Worm (Caenorhabditis elegans) whole organism, L4 larva: Measurements from ENCODE around the gene crh-2.

Experiments
- R02D3.7 ChIP-seq: fragments of 150-350 bp; sonication (generic microtip); optimal IDR thresholded peaks from 3 replicates; lab custom pipeline; 2014; ENCODE audit warnings: missing biosample characterization, missing genetic modification characterization
- ZK546.5 ChIP-seq, 2 experiments: sonication (generic microtip); optimal IDR thresholded peaks; 2 replicates each; lab custom pipeline; 2017; ENCODE audit warnings: missing biosample characterization in 2 of 2, missing genetic modification characterization in 2 of 2
- ceh-82 ChIP-seq: sonication (generic microtip); optimal IDR thresholded peaks from 2 replicates; lab custom pipeline; 2017; ENCODE audit warnings: missing biosample characterization, missing genetic modification characterization
- lin-13 ChIP-seq: fragments of 150-350 bp; optimal IDR thresholded peaks from 2 replicates; lab custom pipeline; 2014; ENCODE audit warnings: missing biosample characterization, missing genetic modification reagents, missing genetic modification characterization
- lsy-2 ChIP-seq, 2 experiments: fragments of 150-350 bp in 1 of 2; sonication (generic microtip) in 1 of 2; optimal IDR thresholded peaks; 2 replicates each; lab custom pipeline; 2014 to 2017; ENCODE audit warnings: missing biosample characterization in 2 of 2, missing genetic modification characterization in 2 of 2
- mxl-2 ChIP-seq: fragments of 200-800 bp; sonication (Bioruptor generic); conservative IDR thresholded peaks from 2 replicates; pipeline ENCODE4 v1.3.6; 2022; ENCODE audit warnings: missing genetic modification reagents, missing genetic modification characterization, missing compliant biosample characterization
- pqm-1 ChIP-seq: sonication (generic microtip); optimal IDR thresholded peaks from 2 replicates; lab custom pipeline; 2017; ENCODE audit warnings: missing biosample characterization, missing genetic modification characterization

DNA sequence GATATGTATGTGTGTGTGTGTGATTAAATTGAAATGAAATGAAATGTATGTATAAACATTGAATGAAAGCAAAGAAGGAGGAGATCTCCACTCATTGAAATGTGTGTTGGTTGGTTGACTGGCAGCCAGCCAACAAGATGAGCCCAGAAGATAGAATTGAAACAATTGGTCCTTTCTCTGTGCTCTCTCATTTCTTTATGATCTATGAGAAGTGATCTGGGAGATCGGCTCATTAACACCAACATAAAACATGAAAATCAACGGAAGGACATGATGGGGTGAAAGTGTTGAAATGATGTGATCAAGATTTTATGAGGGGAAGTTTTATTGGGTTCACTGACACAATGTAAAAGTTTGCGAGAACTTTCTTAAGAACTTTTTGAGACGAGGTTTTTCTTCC lies 35.5 kb upstream of the crh-2 start:
- TF ChIP-seq ceh-82 (tag; lab: Kevin White, UChicago) (no peak), R02D3.7 (tag; lab: Kevin White, UChicago) (no peak), mxl-2 (GFP tag; lab: Robert Waterston, UW) (no peak), ZK546.5 (tag; optimal IDR thresholded peaks at IDR 0.05; lab: Kevin White, UChicago) (no peak), lin-13 (GFP tag; lab: Kevin White, UChicago) (no peak), lsy-2 (tag; optimal IDR thresholded peaks at IDR 0.05; lab: Kevin White, UChicago) (no peak), pqm-1 (no peak)
